Worm (Caenorhabditis elegans): ENCODE results near the gene Y45F3A.5.

DNA sequence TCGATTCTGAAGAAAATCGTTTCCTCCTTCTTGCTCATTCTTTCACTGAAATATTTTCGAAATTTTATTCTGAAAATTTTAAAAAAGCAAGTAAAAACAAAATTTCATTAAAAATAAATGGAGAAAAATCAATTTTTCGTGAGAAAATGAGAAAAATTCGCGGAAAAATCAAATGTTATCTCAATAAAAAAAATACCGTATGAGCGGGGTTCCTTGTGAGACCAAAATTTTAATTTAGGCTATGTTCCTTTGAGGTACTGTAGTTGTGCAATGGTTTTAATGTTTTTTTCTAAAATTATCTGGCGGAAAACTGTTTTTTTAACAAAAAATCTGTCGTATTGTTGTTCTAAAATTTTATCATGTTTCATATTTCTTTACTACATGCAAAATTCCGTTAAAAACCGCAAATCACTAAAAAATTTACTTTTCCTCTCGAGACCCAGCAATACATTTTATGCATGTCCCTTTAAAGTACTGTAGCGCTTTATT is 14.0 kb upstream of the Y45F3A.5 start, which contains the start of gene epg-6:
- TF ChIP-seq unc-62 (GFP tag; optimal IDR thresholded peaks at IDR 0.05): no peak
- no peak for TF ChIP-seq ZK546.5 (tag; optimal IDR thresholded peaks at IDR 0.05)
- no peak for TF ChIP-seq unc-39 (tag; optimal IDR thresholded peaks at IDR 0.05)

Data from whole organism, L3 larva.